Worm (Caenorhabditis elegans) whole organism, midembryonic: Measurements from ENCODE around the gene oac-22.

Source experiments
- flt-1 ChIP-seq: fragments of 200-800 bp; sonication (Bioruptor generic); IDR thresholded peaks from 2 replicates; pipeline ENCODE4 v1.3.6; 2022; ENCODE audit warnings: missing genetic modification characterization, missing compliant biosample characterization
- klf-2 ChIP-seq: fragments of 200-800 bp; sonication (Bioruptor generic); conservative IDR thresholded peaks from 2 replicates; pipeline ENCODE4 v1.3.6; 2022; ENCODE audit warnings: missing genetic modification reagents, missing genetic modification characterization, missing compliant biosample characterization
- med-1 ChIP-seq: sonication (generic microtip); optimal IDR thresholded peaks from 2 replicates; lab custom pipeline; 2017; ENCODE audit warnings: missing genetic modification characterization, mild to moderate bottlenecking, missing compliant biosample characterization, antibody characterized with exemption, missing genetic modification reagents; ENCODE audit not compliant: insufficient read depth
- ref-1 ChIP-seq: fragments of 200-800 bp; sonication (Bioruptor generic); conservative IDR thresholded peaks from 2 replicates; pipeline ENCODE4 v1.3.6; 2022; ENCODE audit warnings: missing genetic modification reagents, missing genetic modification characterization, missing compliant biosample characterization
- tab-1 ChIP-seq: fragments of 200-800 bp; sonication (Bioruptor generic); IDR thresholded peaks from 2 replicates; pipeline ENCODE4 v1.3.6; 2022; ENCODE audit warnings: missing genetic modification characterization, missing compliant biosample characterization
- ztf-23 ChIP-seq: fragments of 200-800 bp; sonication (Bioruptor generic); IDR thresholded peaks from 2 replicates; pipeline ENCODE4 v1.3.6; 2022; ENCODE audit warnings: missing genetic modification reagents, missing genetic modification characterization, missing compliant biosample characterization
- ztf-29 ChIP-seq: fragments of 200-800 bp; sonication (Bioruptor generic); IDR thresholded peaks from 2 replicates; pipeline ENCODE4 v1.3.6; 2022; ENCODE audit warnings: missing genetic modification reagents, missing genetic modification characterization, missing compliant biosample characterization

- no peak for TF ChIP-seq klf-2
- no peak for TF ChIP-seq ztf-29 (GFP tag; lab: Robert Waterston, UW)
- no peak for TF ChIP-seq tab-1 (GFP tag; lab: Robert Waterston, UW)
- TF ChIP-seq med-1 = no peak
- no peak for TF ChIP-seq ztf-23 (GFP tag; lab: Robert Waterston, UW)
- TF ChIP-seq flt-1 (GFP tag; lab: Robert Waterston, UW) = no peak
- TF ChIP-seq ref-1 (GFP tag; lab: Robert Waterston, UW) = no peak
Measured at ce11 chrIV:3838687-3839086, 46.8 kb upstream of the oac-22 start.
